Worm (Caenorhabditis elegans) whole organism, L1 larva: Measurements from ENCODE around the gene egl-38.

ENCODE experiments used
- F16B12.6 ChIP-seq: fragments of 150-350 bp; optimal IDR thresholded peaks from 2 replicates; lab custom pipeline; 2014; ENCODE audit warnings: missing biosample characterization, missing genetic modification characterization
- aha-1 ChIP-seq: fragments of 150-350 bp; optimal IDR thresholded peaks from 2 replicates; lab custom pipeline; 2014; ENCODE audit warnings: missing biosample characterization, missing genetic modification characterization
- blmp-1 ChIP-seq: fragments of 150-350 bp; optimal IDR thresholded peaks from 2 replicates; lab custom pipeline; 2014; ENCODE audit warnings: missing biosample characterization, missing genetic modification characterization
- ceh-82 ChIP-seq, 3 experiments: fragments of 150-350 bp in 1 of 3; sonication (generic microtip) in 2 of 3; optimal IDR thresholded peaks; 2 replicates each; lab custom pipeline; 2014 to 2017; ENCODE audit warnings: missing biosample characterization in 3 of 3, missing genetic modification characterization in 3 of 3
- dsc-1 ChIP-seq: sonication (generic microtip); optimal IDR thresholded peaks from 2 replicates; lab custom pipeline; 2016; ENCODE audit warnings: mild to moderate bottlenecking, missing genetic modification characterization, missing compliant biosample characterization
- egl-27 ChIP-seq, 2 experiments: fragments of 150-350 bp in 1 of 2; sonication (generic microtip); optimal IDR thresholded peaks; 3 replicates each; lab custom pipeline; 2017 to 2018; ENCODE audit warnings: missing biosample characterization in 2 of 2, missing genetic modification characterization in 2 of 2, missing genetic modification reagents in 2 of 2
- elt-2 ChIP-seq: sonication (generic microtip); optimal IDR thresholded peaks from 2 replicates; lab custom pipeline; 2016; ENCODE audit warnings: missing genetic modification characterization, mild to moderate bottlenecking, inconsistent platforms, missing compliant biosample characterization, missing genetic modification reagents
- elt-3 ChIP-seq, 6 experiments: fragments of 150-350 bp in 1 of 6; sonication (generic microtip); optimal IDR thresholded peaks; 2 replicates each; lab custom pipeline; 2017 to 2018; ENCODE audit warnings: missing biosample characterization in 6 of 6, missing genetic modification characterization in 6 of 6, inconsistent platforms in 1 of 6
- fos-1 ChIP-seq: fragments of 150-350 bp; optimal IDR thresholded peaks from 2 replicates; lab custom pipeline; 2014; ENCODE audit warnings: missing biosample characterization, missing genetic modification characterization
- lir-3 ChIP-seq: sonication (generic microtip); optimal IDR thresholded peaks from 2 replicates; lab custom pipeline; 2016; ENCODE audit warnings: mild to moderate bottlenecking, missing genetic modification characterization, moderate library complexity, missing compliant biosample characterization; ENCODE audit not compliant: poor library complexity
- nhr-28 ChIP-seq: fragments of 150-350 bp; optimal IDR thresholded peaks from 2 replicates; lab custom pipeline; 2014; ENCODE audit warnings: missing biosample characterization, missing genetic modification characterization
- nhr-85 ChIP-seq: sonication (generic microtip); peaks from one replicate; lab custom pipeline; 2016; ENCODE audit warnings: missing genetic modification characterization, inconsistent platforms, missing compliant biosample characterization
- unc-62 ChIP-seq: fragments of 150-350 bp; optimal IDR thresholded peaks from 2 replicates; lab custom pipeline; 2014; ENCODE audit warnings: missing biosample characterization, missing genetic modification reagents, missing genetic modification characterization
- ztf-11 ChIP-seq, 2 experiments: sonication (generic microtip); optimal IDR thresholded peaks; 2 replicates each; lab custom pipeline; 2016 to 2017; ENCODE audit warnings: missing genetic modification characterization in 2 of 2, missing biosample characterization in 1 of 2, missing compliant biosample characterization in 1 of 2

- no peak for TF ChIP-seq aha-1
- TF ChIP-seq dsc-1 (tag; lab: Kevin White, UChicago) = no peak
- TF ChIP-seq nhr-28 (tag; lab: Kevin White, UChicago) = no peak
- TF ChIP-seq elt-3 (tag; optimal IDR thresholded peaks at IDR 0.05; lab: Kevin White, UChicago) = no peak
- no peak for TF ChIP-seq blmp-1 (tag; lab: Kevin White, UChicago)
- TF ChIP-seq F16B12.6 = no peak
- TF ChIP-seq lir-3 = no peak
- no peak for TF ChIP-seq nhr-85 (tag; lab: Kevin White, UChicago)
- TF ChIP-seq ztf-11 (tag; optimal IDR thresholded peaks at IDR 0.05; lab: Kevin White, UChicago) = no peak
- no peak for TF ChIP-seq ceh-82 (tag; optimal IDR thresholded peaks at IDR 0.05; lab: Kevin White, UChicago)
- TF ChIP-seq unc-62 (GFP tag; lab: Kevin White, UChicago) = no peak
- no peak for TF ChIP-seq egl-27 (tag; optimal IDR thresholded peaks at IDR 0.05; lab: Kevin White, UChicago)
- no peak for TF ChIP-seq elt-2 (tag; lab: Kevin White, UChicago)
- TF ChIP-seq fos-1 = no peak
Observed at ce11 chrIV:10129957-10130356, 19.6 kb upstream of the egl-38 start, which contains the start of gene glt-3.
